Worm (Caenorhabditis elegans) whole organism, early embryonic: Measurements from ENCODE around the gene C25D7.16.

ENCODE experiments used
- aly-1 ChIP-seq: sonication (generic microtip); optimal IDR thresholded peaks from 2 replicates; lab custom pipeline; 2016; ENCODE audit warnings: missing genetic modification characterization, missing compliant biosample characterization
- ama-1 ChIP-seq: fragments of 150-350 bp; optimal IDR thresholded peaks from 2 replicates; lab custom pipeline; 2014
- ceh-13 ChIP-seq: fragments of 200-800 bp; sonication (Bioruptor generic); optimal IDR thresholded peaks from 2 replicates; lab custom pipeline; 2018; ENCODE audit warnings: mild to moderate bottlenecking, missing genetic modification characterization, missing compliant biosample characterization
- hmbx-1 ChIP-seq: sonication (generic microtip); optimal IDR thresholded peaks from 2 replicates; lab custom pipeline; 2016; ENCODE audit warnings: mild to moderate bottlenecking, missing genetic modification characterization, missing compliant biosample characterization
- hmg-4 ChIP-seq: fragments of 200-800 bp; sonication (Bioruptor generic); optimal IDR thresholded peaks from 2 replicates; lab custom pipeline; 2018; ENCODE audit warnings: mild to moderate bottlenecking, missing genetic modification characterization, missing compliant biosample characterization
- hnd-1 ChIP-seq: sonication (generic microtip); optimal IDR thresholded peaks from 2 replicates; lab custom pipeline; 2016; ENCODE audit warnings: missing genetic modification characterization, missing compliant biosample characterization
- sea-1 ChIP-seq: fragments of 200-800 bp; sonication (Bioruptor generic); conservative IDR thresholded peaks from 2 replicates; pipeline ENCODE4 v1.3.6; 2022; ENCODE audit warnings: missing genetic modification characterization, missing compliant biosample characterization
- tbx-11 ChIP-seq: fragments of 200-800 bp; sonication (Bioruptor generic); IDR thresholded peaks from 2 replicates; pipeline ENCODE4 v1.3.6; 2022; ENCODE audit warnings: missing genetic modification characterization, missing compliant biosample characterization

DNA sequence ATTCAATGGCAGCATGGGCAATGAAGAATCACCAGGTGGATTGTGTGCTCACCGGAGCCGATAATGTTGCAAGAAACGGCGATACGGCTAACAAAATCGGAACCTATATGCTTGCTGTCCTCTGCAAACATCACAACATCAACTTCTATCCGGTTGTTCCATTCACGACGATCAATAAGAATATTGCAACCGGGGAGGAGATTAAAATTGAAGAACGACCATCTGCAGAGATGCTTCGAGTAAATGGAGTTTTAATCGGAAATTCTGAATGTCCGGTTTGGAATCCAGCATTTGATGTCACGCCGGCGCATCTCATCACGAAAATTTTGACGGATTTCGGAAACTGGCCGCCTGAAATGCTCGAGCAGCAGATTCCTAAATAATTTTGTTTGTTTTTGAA lies 27.7 kb downstream of the C25D7.16 start:
- TF ChIP-seq ama-1 (no peak), ceh-13 (no peak), sea-1 (GFP tag; lab: Robert Waterston, UW) (peak; percentile 62; the same call in 1 of the 2 replicates), hmbx-1 (tag; lab: Kevin White, UChicago) (no peak), hmg-4 (GFP tag; lab: Kevin White, UChicago) (no peak), tbx-11 (GFP tag; lab: Robert Waterston, UW) (no peak), aly-1 (tag; lab: Kevin White, UChicago) (no peak), hnd-1 (tag; lab: Kevin White, UChicago) (no peak)
